Worm (Caenorhabditis elegans) whole organism, young adult: ENCODE results near the gene F22B3.10.

Experiments
- B0261.1 ChIP-seq: sonication (generic microtip); optimal IDR thresholded peaks from 2 replicates; lab custom pipeline; 2016; ENCODE audit warnings: mild to moderate bottlenecking, missing genetic modification characterization, moderate library complexity, missing compliant biosample characterization
- C06A6.2 ChIP-seq: fragments of 200-800 bp; sonication (Bioruptor generic); conservative IDR thresholded peaks from 2 replicates; pipeline ENCODE4 v1.3.6; 2022; ENCODE audit warnings: missing genetic modification characterization, missing compliant biosample characterization
- C17E4.6 ChIP-seq: fragments of 200-800 bp; sonication (Bioruptor generic); IDR thresholded peaks from 2 replicates; pipeline ENCODE4 v1.3.6; 2022; ENCODE audit warnings: missing genetic modification reagents, missing genetic modification characterization, missing compliant biosample characterization
- F10E7.11 ChIP-seq: sonication (generic microtip); optimal IDR thresholded peaks from 2 replicates; lab custom pipeline; 2017; ENCODE audit warnings: mild to moderate bottlenecking, missing genetic modification characterization, moderate library complexity, missing compliant biosample characterization
- F22D6.2 ChIP-seq: sonication (generic microtip); optimal IDR thresholded peaks from 2 replicates; lab custom pipeline; 2016; ENCODE audit warnings: mild to moderate bottlenecking, missing genetic modification characterization, missing compliant biosample characterization
- F23B12.7 ChIP-seq: sonication (generic microtip); optimal IDR thresholded peaks from 2 replicates; lab custom pipeline; 2017; ENCODE audit warnings: missing genetic modification characterization, mild to moderate bottlenecking, missing compliant biosample characterization, antibody characterized with exemption, moderate library complexity; ENCODE audit not compliant: insufficient read depth
- F37B4.10 ChIP-seq: fragments of 200-800 bp; sonication (Bioruptor generic); IDR thresholded peaks from 2 replicates; pipeline ENCODE4 v1.3.6; 2022; ENCODE audit warnings: missing genetic modification characterization, missing compliant biosample characterization
- F52B5.7 ChIP-seq: sonication (generic microtip); optimal IDR thresholded peaks from 2 replicates; lab custom pipeline; 2016; ENCODE audit warnings: mild to moderate bottlenecking, missing genetic modification characterization, missing compliant biosample characterization
- F55B11.4 ChIP-seq: sonication (generic microtip); optimal IDR thresholded peaks from 2 replicates; lab custom pipeline; 2016; ENCODE audit warnings: missing compliant biosample characterization, missing genetic modification characterization, borderline replicate concordance; ENCODE audit not compliant: insufficient read depth
- F57C9.4 ChIP-seq: sonication (generic microtip); optimal IDR thresholded peaks from 2 replicates; lab custom pipeline; 2017; ENCODE audit warnings: mild to moderate bottlenecking, missing genetic modification characterization, missing compliant biosample characterization
- Y79H2A.3 ChIP-seq: fragments of 200-800 bp; sonication (Bioruptor generic); conservative IDR thresholded peaks from 2 replicates; pipeline ENCODE4 v1.3.6; 2022; ENCODE audit warnings: missing genetic modification reagents, missing genetic modification characterization, missing compliant biosample characterization
- Y95B8A.8 ChIP-seq: fragments of 200-800 bp; sonication (Bioruptor generic); IDR thresholded peaks from 2 replicates; pipeline ENCODE4 v1.3.6; 2022; ENCODE audit warnings: missing genetic modification reagents, missing genetic modification characterization, missing compliant biosample characterization
- ZK185.1 ChIP-seq: sonication (generic microtip); optimal IDR thresholded peaks from 2 replicates; lab custom pipeline; 2016; ENCODE audit warnings: mild to moderate bottlenecking, missing genetic modification characterization, missing compliant biosample characterization; ENCODE audit not compliant: poor library complexity, severe bottlenecking
- akir-1 ChIP-seq: fragments of 200-800 bp; sonication (Bioruptor generic); optimal IDR thresholded peaks from 2 replicates; lab custom pipeline; 2018; ENCODE audit warnings: mild to moderate bottlenecking, missing genetic modification characterization, moderate library complexity, missing compliant biosample characterization
- aptf-3 ChIP-seq: fragments of 200-800 bp; sonication (Bioruptor generic); IDR thresholded peaks from 2 replicates; pipeline ENCODE4 v1.3.6; 2022; ENCODE audit warnings: missing genetic modification characterization, missing compliant biosample characterization
- attf-6 ChIP-seq: fragments of 200-800 bp; sonication (Bioruptor generic); IDR thresholded peaks from 2 replicates; pipeline ENCODE4 v1.3.6; 2022; ENCODE audit warnings: missing genetic modification reagents, missing genetic modification characterization, missing compliant biosample characterization
- bed-2 ChIP-seq: fragments of 200-800 bp; sonication (Bioruptor generic); IDR thresholded peaks from 2 replicates; pipeline ENCODE4 v1.3.6; 2022; ENCODE audit warnings: missing genetic modification reagents, missing genetic modification characterization, missing compliant biosample characterization
- cebp-1 ChIP-seq, 2 experiments: fragments of 200-800 bp in 1 of 2; sonication (Bioruptor generic) in 1 of 2; sonication (generic microtip) in 1 of 2; IDR thresholded peaks in 1 of 2; optimal IDR thresholded peaks in 1 of 2; 2 replicates each; pipeline versions ENCODE4 v1.3.6 to Lab custom; 2017 to 2022; ENCODE audit warnings: missing compliant biosample characterization in 2 of 2, missing genetic modification characterization in 2 of 2, mild to moderate bottlenecking in 1 of 2, missing genetic modification reagents in 1 of 2, moderate library complexity in 1 of 2
- ceh-100 ChIP-seq: fragments of 200-800 bp; sonication (Bioruptor generic); IDR thresholded peaks from 2 replicates; pipeline ENCODE4 v1.3.6; 2022; ENCODE audit warnings: missing genetic modification reagents, missing genetic modification characterization, missing compliant biosample characterization
- ceh-58 ChIP-seq: fragments of 200-800 bp; sonication (Bioruptor generic); IDR thresholded peaks from 2 replicates; pipeline ENCODE4 v1.3.6; 2022; ENCODE audit warnings: missing genetic modification characterization, missing compliant biosample characterization
- dox-1 ChIP-seq: fragments of 200-800 bp; sonication (Bioruptor generic); IDR thresholded peaks from 2 replicates; pipeline ENCODE4 v1.3.6; 2022; ENCODE audit warnings: missing genetic modification reagents, missing genetic modification characterization, missing compliant biosample characterization
- egl-18 ChIP-seq: fragments of 200-800 bp; sonication (Bioruptor generic); IDR thresholded peaks from 2 replicates; pipeline ENCODE4 v1.3.6; 2022; ENCODE audit warnings: missing genetic modification reagents, missing genetic modification characterization, missing compliant biosample characterization
- egrh-3 ChIP-seq: fragments of 200-800 bp; sonication (Bioruptor generic); IDR thresholded peaks from 2 replicates; pipeline ENCODE4 v1.3.6; 2022; ENCODE audit warnings: missing genetic modification reagents, missing genetic modification characterization, missing compliant biosample characterization
- ets-4 ChIP-seq: fragments of 200-800 bp; sonication (Bioruptor generic); optimal IDR thresholded peaks from 2 replicates; lab custom pipeline; 2018; ENCODE audit warnings: mild to moderate bottlenecking, missing genetic modification characterization, missing compliant biosample characterization
- fkh-3 ChIP-seq: sonication (generic microtip); optimal IDR thresholded peaks from 2 replicates; lab custom pipeline; 2016; ENCODE audit warnings: mild to moderate bottlenecking, missing genetic modification characterization, missing compliant biosample characterization
- hlh-12 ChIP-seq: sonication (generic microtip); optimal IDR thresholded peaks from 2 replicates; lab custom pipeline; 2016; ENCODE audit warnings: missing genetic modification characterization, missing compliant biosample characterization
- lag-1 ChIP-seq: fragments of 200-800 bp; sonication (Bioruptor generic); IDR thresholded peaks from 2 replicates; pipeline ENCODE4 v1.3.6; 2022; ENCODE audit warnings: missing genetic modification reagents, missing genetic modification characterization, missing compliant biosample characterization
- lin-54 ChIP-seq: fragments of 200-800 bp; sonication (Bioruptor generic); optimal IDR thresholded peaks from 2 replicates; lab custom pipeline; 2018; ENCODE audit warnings: mild to moderate bottlenecking, missing genetic modification characterization, missing compliant biosample characterization
- lir-1 ChIP-seq: fragments of 200-800 bp; sonication (Bioruptor generic); conservative IDR thresholded peaks from 2 replicates; pipeline ENCODE4 v1.3.6; 2022; ENCODE audit warnings: missing genetic modification reagents, missing genetic modification characterization, missing compliant biosample characterization
- mel-28 ChIP-seq: sonication (generic microtip); optimal IDR thresholded peaks from 2 replicates; lab custom pipeline; 2016; ENCODE audit warnings: borderline replicate concordance, mild to moderate bottlenecking, missing genetic modification characterization, missing compliant biosample characterization
- nfya-1 ChIP-seq: sonication (generic microtip); optimal IDR thresholded peaks from 2 replicates; lab custom pipeline; 2017; ENCODE audit warnings: antibody characterized with exemption, missing compliant biosample characterization, missing genetic modification characterization, borderline replicate concordance; ENCODE audit not compliant: insufficient read depth
- nfyb-1 ChIP-seq: fragments of 200-800 bp; sonication (Bioruptor generic); IDR thresholded peaks from 2 replicates; pipeline ENCODE4 v1.3.6; 2022; ENCODE audit warnings: missing genetic modification reagents, missing genetic modification characterization, missing compliant biosample characterization
- nhr-80 ChIP-seq: sonication (generic microtip); optimal IDR thresholded peaks from 2 replicates; lab custom pipeline; 2016; ENCODE audit warnings: missing genetic modification characterization, missing compliant biosample characterization
- nhr-90 ChIP-seq: sonication (generic microtip); optimal IDR thresholded peaks from 2 replicates; lab custom pipeline; 2016; ENCODE audit warnings: missing genotype, mild to moderate bottlenecking, missing genetic modification characterization, missing compliant biosample characterization
- pbrm-1 ChIP-seq: fragments of 200-800 bp; sonication (Bioruptor generic); IDR thresholded peaks from 2 replicates; pipeline ENCODE4 v1.3.6; 2022; ENCODE audit warnings: missing genetic modification reagents, missing genetic modification characterization, missing compliant biosample characterization
- pha-4 ChIP-seq: fragments of 150-350 bp; sonication (generic microtip); optimal IDR thresholded peaks from 2 replicates; lab custom pipeline; 2014; ENCODE audit warnings: missing biosample characterization, missing genetic modification reagents, missing genetic modification characterization
- rcor-1 ChIP-seq: fragments of 200-800 bp; sonication (Bioruptor generic); IDR thresholded peaks from 2 replicates; pipeline ENCODE4 v1.3.6; 2022; ENCODE audit warnings: missing genetic modification reagents, missing genetic modification characterization, missing compliant biosample characterization
- rpc-1 ChIP-seq, 2 experiments: fragments of 150-350 bp in 1 of 2; sonication (generic microtip) in 1 of 2; optimal IDR thresholded peaks; 2 replicates each; lab custom pipeline; 2014 to 2018; ENCODE audit warnings: missing biosample characterization in 1 of 2, missing genetic modification characterization in 1 of 2, missing genetic modification reagents in 1 of 2, missing genotype in 1 of 2
- sdz-38 ChIP-seq: sonication (generic microtip); optimal IDR thresholded peaks from 2 replicates; lab custom pipeline; 2016; ENCODE audit warnings: missing genotype, missing genetic modification characterization, missing compliant biosample characterization
- snpc-3.4 ChIP-seq: sonication (generic microtip); optimal IDR thresholded peaks from 2 replicates; lab custom pipeline; 2017; ENCODE audit warnings: missing genetic modification characterization, mild to moderate bottlenecking, missing compliant biosample characterization, antibody characterized with exemption, moderate library complexity, missing genotype, missing genetic modification reagents
- somi-1 ChIP-seq: fragments of 200-800 bp; sonication (Bioruptor generic); optimal IDR thresholded peaks from 2 replicates; lab custom pipeline; 2018; ENCODE audit warnings: mild to moderate bottlenecking, missing genetic modification characterization, missing compliant biosample characterization
- xnd-1 ChIP-seq: sonication (generic microtip); optimal IDR thresholded peaks from 2 replicates; lab custom pipeline; 2016; ENCODE audit warnings: missing genotype, missing genetic modification reagents, missing genetic modification characterization, missing compliant biosample characterization
- zim-3 ChIP-seq: sonication (generic microtip); optimal IDR thresholded peaks from 2 replicates; lab custom pipeline; 2017; ENCODE audit warnings: mild to moderate bottlenecking, missing genetic modification characterization, moderate library complexity, missing compliant biosample characterization
- ztf-26 ChIP-seq: sonication (generic microtip); optimal IDR thresholded peaks from 2 replicates; lab custom pipeline; 2017; ENCODE audit warnings: missing genetic modification characterization, missing compliant biosample characterization
- ztf-28 ChIP-seq: fragments of 200-800 bp; sonication (Bioruptor generic); IDR thresholded peaks from 2 replicates; pipeline ENCODE4 v1.3.6; 2022; ENCODE audit warnings: missing genetic modification reagents, missing genetic modification characterization, missing compliant biosample characterization
- ztf-3 ChIP-seq: fragments of 200-800 bp; sonication (Bioruptor generic); optimal IDR thresholded peaks from 2 replicates; lab custom pipeline; 2018; ENCODE audit warnings: mild to moderate bottlenecking, missing genetic modification characterization, missing compliant biosample characterization
- ztf-6 ChIP-seq: fragments of 200-800 bp; sonication (Bioruptor generic); IDR thresholded peaks from 2 replicates; pipeline ENCODE4 v1.3.6; 2022; ENCODE audit warnings: missing genetic modification reagents, missing genetic modification characterization, missing compliant biosample characterization

F22B3.10 gene

DNA sequence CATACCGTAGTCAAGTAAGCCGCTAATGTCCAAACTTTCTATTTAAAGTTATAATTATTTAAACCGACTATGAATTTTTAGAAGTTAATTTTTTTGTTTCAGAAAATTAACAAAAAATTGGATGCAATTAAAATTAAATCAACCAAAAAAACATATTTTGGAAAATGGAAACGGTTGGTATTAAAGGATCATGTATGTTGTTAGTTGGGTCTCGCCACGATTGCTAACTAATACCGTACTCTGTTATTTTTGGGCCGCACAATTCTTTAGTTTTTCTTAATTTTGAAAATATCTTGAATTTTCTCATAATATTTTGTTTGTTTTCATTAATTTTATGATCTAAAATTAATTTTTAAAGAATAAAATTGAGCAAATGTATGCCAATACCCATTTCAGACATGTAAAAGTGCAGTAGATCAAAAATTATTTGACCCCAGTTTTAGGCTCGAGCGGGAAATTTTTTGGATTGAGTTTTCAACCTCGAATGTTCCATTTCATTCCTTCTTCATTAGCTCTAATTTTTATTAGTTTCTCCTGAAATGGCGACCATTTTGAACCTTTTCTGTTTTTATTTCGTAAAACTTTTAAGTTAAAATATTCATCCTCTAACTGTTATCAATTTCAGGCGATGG lies 42.3 kb downstream of the F22B3.10 start, which contains the start of gene cbd-1:
Gene cbd-1 (plus strand): TSS at position 626 of the 632 bp plus-strand sequence.
- TF ChIP-seq egrh-3 (GFP tag; lab: Robert Waterston, UW): no peak
- TF ChIP-seq lag-1 (GFP tag; lab: Robert Waterston, UW): no peak
- no peak for TF ChIP-seq pbrm-1 (GFP tag; lab: Robert Waterston, UW)
- TF ChIP-seq C06A6.2 (GFP tag; lab: Robert Waterston, UW): no peak
- TF ChIP-seq Y95B8A.8: 0 out of 2 replicates have a peak, but pooled peaks have one; percentile 57
- no peak for TF ChIP-seq F55B11.4 (tag; lab: Kevin White, UChicago)
- TF ChIP-seq ztf-3: no peak
- TF ChIP-seq ztf-6 (GFP tag; lab: Robert Waterston, UW): no peak
- no peak; the same call in 1 of the 2 replicates for TF ChIP-seq rcor-1 (GFP tag; lab: Robert Waterston, UW)
- TF ChIP-seq B0261.1 (tag; lab: Kevin White, UChicago): no peak
- TF ChIP-seq Y79H2A.3 (GFP tag; lab: Robert Waterston, UW): peak; percentile 70; the same call in 1 of the 2 replicates
- no peak for TF ChIP-seq bed-2 (GFP tag; lab: Robert Waterston, UW)
- no peak for TF ChIP-seq cebp-1 (GFP tag; IDR thresholded peaks at IDR 0.05; lab: Robert Waterston, UW)
- no peak for TF ChIP-seq cebp-1 (tag; optimal IDR thresholded peaks at IDR 0.05; lab: Kevin White, UChicago)
- TF ChIP-seq dox-1 (GFP tag; lab: Robert Waterston, UW): no peak
- no peak for TF ChIP-seq ztf-28 (GFP tag; lab: Robert Waterston, UW)
- no peak for TF ChIP-seq nhr-80 (tag; lab: Kevin White, UChicago)
- no peak for TF ChIP-seq ets-4 (GFP tag; lab: Kevin White, UChicago)
- no peak for TF ChIP-seq akir-1
- peak; percentile 85 for TF ChIP-seq xnd-1 (tag; lab: Kevin White, UChicago)
- TF ChIP-seq ceh-100: no peak
- TF ChIP-seq F10E7.11 (tag; lab: Kevin White, UChicago): no peak
- TF ChIP-seq somi-1 (GFP tag; lab: Kevin White, UChicago): no peak
- TF ChIP-seq mel-28 (tag; lab: Kevin White, UChicago): no peak
- TF ChIP-seq aptf-3 (GFP tag; lab: Robert Waterston, UW): no peak
- TF ChIP-seq sdz-38 (tag; lab: Kevin White, UChicago): no peak
- TF ChIP-seq F52B5.7: no peak
- no peak for TF ChIP-seq nfya-1 (tag; lab: Kevin White, UChicago)
- TF ChIP-seq zim-3: no peak
- TF ChIP-seq rpc-1 (optimal IDR thresholded peaks at IDR 0.05; lab: Kevin White, UChicago): no peak
- TF ChIP-seq rpc-1 (tag; optimal IDR thresholded peaks at IDR 0.05; lab: Kevin White, UChicago): no peak
- TF ChIP-seq attf-6 (GFP tag; lab: Robert Waterston, UW): no peak
- no peak for TF ChIP-seq hlh-12 (tag; lab: Kevin White, UChicago)
- no peak for TF ChIP-seq ztf-26
- no peak for TF ChIP-seq ceh-58 (GFP tag; lab: Robert Waterston, UW)
- TF ChIP-seq lir-1: no peak
- peak; percentile 75 for TF ChIP-seq snpc-3.4
- no peak for TF ChIP-seq nfyb-1
- TF ChIP-seq C17E4.6 (GFP tag; lab: Robert Waterston, UW): no peak
- TF ChIP-seq F23B12.7 (tag; lab: Kevin White, UChicago): no peak
- TF ChIP-seq fkh-3 (tag; lab: Kevin White, UChicago): no peak
- TF ChIP-seq F57C9.4 (tag; lab: Kevin White, UChicago): no peak
- TF ChIP-seq pha-4: no peak
- TF ChIP-seq lin-54 (GFP tag; lab: Kevin White, UChicago): peak; percentile 30
- no peak for TF ChIP-seq ZK185.1 (tag; lab: Kevin White, UChicago)
- TF ChIP-seq egl-18 (GFP tag; lab: Robert Waterston, UW): no peak
- TF ChIP-seq F22D6.2 (tag; lab: Kevin White, UChicago): no peak
- TF ChIP-seq F37B4.10 (GFP tag; lab: Robert Waterston, UW): no peak
- no peak for TF ChIP-seq nhr-90 (tag; lab: Kevin White, UChicago)
